Fruit fly (Drosophila melanogaster) whole organism, embryonic: Measurements from ENCODE around the gene mRpS23.
A peak's percentile ranks its signal among the peaks of the same experiment; 100 is the strongest.

Experiments used
- Abd-B ChIP-seq: fragments of 200-800 bp; sonication (Bioruptor generic); optimal IDR thresholded peaks from 2 replicates; lab custom pipeline; 2018; ENCODE audit warnings: missing biosample characterization, mild to moderate bottlenecking, missing genetic modification characterization, moderate library complexity
- CG11398 ChIP-seq: fragments of 200-800 bp; sonication (Bioruptor generic); optimal IDR thresholded peaks from 2 replicates; lab custom pipeline; 2016; ENCODE audit warnings: missing biosample characterization, missing genetic modification characterization
- CG11560 ChIP-seq: fragments of 200-800 bp; sonication (Bioruptor generic); IDR thresholded peaks from 3 replicates; pipeline ENCODE4 v1.3.6; 2022; ENCODE audit warnings: missing biosample characterization, missing genetic modification characterization
- CG12391 ChIP-seq: fragments of 200-800 bp; sonication (Bioruptor generic); optimal IDR thresholded peaks from 3 replicates; lab custom pipeline; 2018; ENCODE audit warnings: missing biosample characterization, mild to moderate bottlenecking, missing genetic modification characterization, moderate library complexity
- CG13287 ChIP-seq: fragments of 200-800 bp; sonication (Bioruptor generic); IDR thresholded peaks from 2 replicates; pipeline ENCODE4 v1.3.6; 2022; ENCODE audit warnings: missing biosample characterization, missing genetic modification characterization; ENCODE audit not compliant: partially characterized antibody
- CG14710 ChIP-seq: fragments of 200-800 bp; sonication (Bioruptor generic); optimal IDR thresholded peaks from 3 replicates; lab custom pipeline; 2019; ENCODE audit warnings: missing biosample characterization, mild to moderate bottlenecking, missing genetic modification characterization, moderate library complexity
- CG1602 ChIP-seq: fragments of 200-800 bp; sonication (Bioruptor generic); optimal IDR thresholded peaks from 3 replicates; lab custom pipeline; 2016; ENCODE audit warnings: missing biosample characterization, missing genetic modification characterization
- CG17802 ChIP-seq: fragments of 200-800 bp; sonication (Bioruptor generic); optimal IDR thresholded peaks from 2 replicates; lab custom pipeline; 2018; ENCODE audit warnings: missing biosample characterization, mild to moderate bottlenecking, missing genetic modification characterization, moderate library complexity
- CG17912 ChIP-seq: fragments of 200-800 bp; sonication (Bioruptor generic); optimal IDR thresholded peaks from 2 replicates; lab custom pipeline; 2018; ENCODE audit warnings: missing biosample characterization, mild to moderate bottlenecking, missing genetic modification characterization
- CG18619 ChIP-seq: fragments of 200-800 bp; sonication (Bioruptor generic); optimal IDR thresholded peaks from 3 replicates; lab custom pipeline; 2017; ENCODE audit warnings: missing biosample characterization, mild to moderate bottlenecking, missing genetic modification characterization
- CG2129 ChIP-seq: fragments of 200-800 bp; sonication (Bioruptor generic); IDR thresholded peaks from 2 replicates; pipeline ENCODE4 v1.3.6; 2022; ENCODE audit warnings: missing biosample characterization, missing genetic modification characterization; ENCODE audit not compliant: partially characterized antibody
- CG30431 ChIP-seq: fragments of 200-800 bp; sonication (Bioruptor generic); optimal IDR thresholded peaks from 2 replicates; lab custom pipeline; 2017; ENCODE audit warnings: missing biosample characterization, missing genetic modification characterization
- CG32532 ChIP-seq: fragments of 200-800 bp; sonication (Bioruptor generic); IDR thresholded peaks from 2 replicates; pipeline ENCODE4 v1.3.6; 2022; ENCODE audit warnings: missing biosample characterization, missing genetic modification characterization
- CG32767 ChIP-seq: fragments of 200-800 bp; sonication (Bioruptor generic); IDR thresholded peaks from 2 replicates; pipeline ENCODE4 v1.3.6; 2022; ENCODE audit warnings: missing biosample characterization, missing genetic modification characterization
- CG34224 ChIP-seq: fragments of 200-800 bp; sonication (Bioruptor generic); IDR thresholded peaks from 3 replicates; pipeline ENCODE4 v1.3.6; 2022; ENCODE audit warnings: missing biosample characterization, missing genetic modification characterization; ENCODE audit not compliant: partially characterized antibody
- CG3847 ChIP-seq: fragments of 200-800 bp; sonication (Bioruptor generic); IDR thresholded peaks from 2 replicates; pipeline ENCODE4 v1.3.6; 2022; ENCODE audit warnings: missing biosample characterization, missing genetic modification characterization
- CG6689 ChIP-seq: fragments of 200-800 bp; sonication (Bioruptor generic); IDR thresholded peaks from 2 replicates; pipeline ENCODE4 v1.3.6; 2022; ENCODE audit warnings: missing biosample characterization, missing genetic modification characterization
- CG8478 ChIP-seq: fragments of >200 bp; optimal IDR thresholded peaks from 2 replicates; lab custom pipeline; 2018
- CG9797 ChIP-seq: fragments of 200-800 bp; sonication (Bioruptor generic); optimal IDR thresholded peaks from 3 replicates; lab custom pipeline; 2018; ENCODE audit warnings: missing biosample characterization, mild to moderate bottlenecking, missing genetic modification characterization
- Dll ChIP-seq: fragments of 200-800 bp; sonication (Bioruptor generic); IDR thresholded peaks from 4 replicates; pipeline ENCODE4 v1.3.6; 2022; ENCODE audit warnings: missing biosample characterization, missing genetic modification characterization; ENCODE audit not compliant: partially characterized antibody
- E2f2 ChIP-seq: fragments of 200-800 bp; sonication (Bioruptor generic); IDR thresholded peaks from 2 replicates; pipeline ENCODE4 v1.3.6; 2022; ENCODE audit warnings: missing biosample characterization, missing genetic modification characterization
- Elba2 ChIP-seq: fragments of 200-800 bp; sonication (Bioruptor generic); optimal IDR thresholded peaks from 3 replicates; lab custom pipeline; 2016; ENCODE audit warnings: missing biosample characterization, missing genetic modification characterization
- MESR4 ChIP-seq: fragments of 200-800 bp; sonication (Bioruptor generic); optimal IDR thresholded peaks from 2 replicates; lab custom pipeline; 2018; ENCODE audit warnings: missing biosample characterization, mild to moderate bottlenecking, missing genetic modification characterization, moderate library complexity
- Myb ChIP-seq: fragments of 200-800 bp; sonication (Bioruptor generic); optimal IDR thresholded peaks from 2 replicates; lab custom pipeline; 2016; ENCODE audit warnings: missing biosample characterization, missing genetic modification characterization
- Nf-YB ChIP-seq: fragments of 200-800 bp; sonication (Bioruptor generic); optimal IDR thresholded peaks from 3 replicates; lab custom pipeline; 2019; ENCODE audit warnings: missing biosample characterization, mild to moderate bottlenecking, missing genetic modification characterization, moderate library complexity
- Oaz ChIP-seq: fragments of 200-800 bp; sonication (Bioruptor generic); IDR thresholded peaks from 2 replicates; pipeline ENCODE4 v1.3.6; 2022; ENCODE audit warnings: missing biosample characterization, missing genetic modification characterization
- PHDP ChIP-seq: fragments of 200-800 bp; sonication (Bioruptor generic); optimal IDR thresholded peaks from 3 replicates; lab custom pipeline; 2018; ENCODE audit warnings: missing biosample characterization, mild to moderate bottlenecking, missing genetic modification characterization, moderate library complexity
- Pdp1 ChIP-seq, 2 experiments: fragments of 200-800 bp; sonication (Bioruptor generic); optimal IDR thresholded peaks; 3 replicates each; lab custom pipeline; 2016; ENCODE audit warnings: missing biosample characterization in 2 of 2, missing genetic modification characterization in 2 of 2, mild to moderate bottlenecking in 1 of 2, moderate library complexity in 1 of 2
- Scr ChIP-seq: fragments of 200-800 bp; sonication (Bioruptor generic); IDR thresholded peaks from 2 replicates; pipeline ENCODE4 v1.3.6; 2022; ENCODE audit warnings: missing biosample characterization, missing genetic modification characterization; ENCODE audit not compliant: partially characterized antibody
- Sin3A ChIP-seq: fragments of >200 bp; optimal IDR thresholded peaks from 2 replicates; lab custom pipeline; 2018
- Sry-δ ChIP-seq: fragments of 200-800 bp; sonication (Bioruptor generic); optimal IDR thresholded peaks from 2 replicates; lab custom pipeline; 2016; ENCODE audit warnings: missing biosample characterization, missing genetic modification characterization
- al ChIP-seq: fragments of 200-800 bp; sonication (Bioruptor generic); IDR thresholded peaks from 2 replicates; pipeline ENCODE4 v1.3.6; 2022; ENCODE audit warnings: missing biosample characterization, missing genetic modification characterization
- amos ChIP-seq: fragments of 200-800 bp; sonication (Bioruptor generic); IDR thresholded peaks from 2 replicates; pipeline ENCODE4 v1.3.6; 2022; ENCODE audit warnings: missing biosample characterization, missing genetic modification characterization; ENCODE audit not compliant: partially characterized antibody
- chif ChIP-seq, 2 experiments: fragments of 200-800 bp; sonication (Bioruptor generic); optimal IDR thresholded peaks; 3 replicates each; lab custom pipeline; 2016; ENCODE audit warnings: missing biosample characterization in 2 of 2, missing genetic modification characterization in 2 of 2
- crol ChIP-seq: fragments of 200-800 bp; sonication (Bioruptor generic); IDR thresholded peaks from 2 replicates; pipeline ENCODE4 v1.3.6; 2022; ENCODE audit warnings: missing biosample characterization, missing genetic modification characterization
- exex ChIP-seq: fragments of 200-800 bp; sonication (Bioruptor generic); optimal IDR thresholded peaks from 4 replicates; lab custom pipeline; 2018; ENCODE audit warnings: missing biosample characterization, mild to moderate bottlenecking, missing genetic modification characterization, moderate library complexity
- hkb ChIP-seq, 2 experiments: fragments of 200-800 bp in 1 of 2; fragments of >200 bp in 1 of 2; sonication (Bioruptor generic) in 1 of 2; IDR thresholded peaks in 1 of 2; optimal IDR thresholded peaks in 1 of 2; 2 replicates each; pipeline versions ENCODE4 v1.3.6 to Lab custom; 2017 to 2022; ENCODE audit warnings: missing biosample characterization in 1 of 2, missing genetic modification characterization in 1 of 2
- knrl ChIP-seq: fragments of 200-800 bp; sonication (Bioruptor generic); IDR thresholded peaks from 3 replicates; pipeline ENCODE4 v1.3.6; 2022; ENCODE audit warnings: missing biosample characterization, missing genetic modification characterization; ENCODE audit not compliant: partially characterized antibody
- nmo ChIP-seq: fragments of 200-800 bp; sonication (Bioruptor generic); optimal IDR thresholded peaks from 2 replicates; lab custom pipeline; 2018; ENCODE audit warnings: missing biosample characterization, mild to moderate bottlenecking, missing genetic modification characterization, moderate library complexity
- onecut ChIP-seq: fragments of 200-800 bp; sonication (Bioruptor generic); IDR thresholded peaks from 2 replicates; pipeline ENCODE4 v1.3.6; 2022; ENCODE audit warnings: missing biosample characterization, missing genetic modification characterization
- phol ChIP-seq: fragments of 200-800 bp; sonication (Bioruptor generic); optimal IDR thresholded peaks from 3 replicates; lab custom pipeline; 2018; ENCODE audit warnings: missing biosample characterization, mild to moderate bottlenecking, missing genetic modification characterization, moderate library complexity
- schlank ChIP-seq: fragments of 200-800 bp; sonication (Bioruptor generic); optimal IDR thresholded peaks from 2 replicates; lab custom pipeline; 2018; ENCODE audit warnings: missing biosample characterization, mild to moderate bottlenecking, missing genetic modification characterization
- scrt ChIP-seq: fragments of 200-800 bp; sonication (Bioruptor generic); optimal IDR thresholded peaks from 2 replicates; lab custom pipeline; 2018; ENCODE audit warnings: missing biosample characterization, mild to moderate bottlenecking, missing genetic modification characterization, moderate library complexity
- sim ChIP-seq: fragments of 200-800 bp; sonication (Bioruptor generic); IDR thresholded peaks from 2 replicates; pipeline ENCODE4 v1.3.6; 2022; ENCODE audit warnings: missing biosample characterization, missing genetic modification characterization
- trem ChIP-seq: fragments of 200-800 bp; optimal IDR thresholded peaks from 3 replicates; lab custom pipeline; 2019; ENCODE audit warnings: missing biosample characterization, mild to moderate bottlenecking, missing genetic modification characterization, moderate library complexity

mRpS23 gene

DNA sequence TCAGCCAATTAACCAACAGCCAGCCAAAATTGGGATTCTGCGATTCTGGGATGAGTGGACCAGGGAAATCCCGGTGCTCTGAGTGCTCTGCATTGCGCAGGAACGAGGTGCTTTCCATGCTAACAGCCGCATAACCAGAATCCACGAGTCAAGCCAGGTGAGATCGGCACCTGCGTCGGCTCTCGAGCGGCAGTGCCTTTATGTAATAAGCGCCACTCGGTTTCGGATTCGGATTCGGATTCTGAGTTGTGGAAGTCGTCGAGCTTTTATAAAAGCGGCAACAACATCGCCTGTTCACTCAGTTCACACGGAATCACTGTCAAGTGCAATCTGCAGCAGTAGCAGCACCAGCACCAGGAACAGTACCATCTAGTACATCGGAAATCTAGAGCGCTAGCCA is 13.9 kb downstream of the mRpS23 start, which contains the start of gene b:
TSS of gene b (plus strand) at position 301 of the 400 bp plus-strand sequence.
- TF ChIP-seq onecut (GFP tag; lab: Robert Waterston, UW) (no peak), PHDP (tag; lab: Kevin White, UChicago) (no peak), CG2129 (no peak), CG30431 (GFP tag; lab: Kevin White, UChicago) (no peak), schlank (tag; lab: Kevin White, UChicago) (no peak), CG18619 (no peak), scrt (GFP tag; lab: Kevin White, UChicago) (no peak), Sin3A (lab: Kevin White, UChicago) (no peak), sim (GFP tag; lab: Robert Waterston, UW) (no peak)

dm6 chr2L:13820176-13820575 is 14.7 kb downstream of the mRpS23 start:
- 0 out of 2 replicates have a peak, but pooled peaks have one; percentile 20 for TF ChIP-seq crol (GFP tag; lab: Robert Waterston, UW)
- no peak for TF ChIP-seq Oaz (GFP tag; lab: Robert Waterston, UW)
- TF ChIP-seq Nf-YB (GFP tag; lab: Kevin White, UChicago), result no peak
- no peak for TF ChIP-seq CG6689 (GFP tag; lab: Robert Waterston, UW)
- no peak for TF ChIP-seq CG11398 (GFP tag; lab: Kevin White, UChicago)

DNA sequence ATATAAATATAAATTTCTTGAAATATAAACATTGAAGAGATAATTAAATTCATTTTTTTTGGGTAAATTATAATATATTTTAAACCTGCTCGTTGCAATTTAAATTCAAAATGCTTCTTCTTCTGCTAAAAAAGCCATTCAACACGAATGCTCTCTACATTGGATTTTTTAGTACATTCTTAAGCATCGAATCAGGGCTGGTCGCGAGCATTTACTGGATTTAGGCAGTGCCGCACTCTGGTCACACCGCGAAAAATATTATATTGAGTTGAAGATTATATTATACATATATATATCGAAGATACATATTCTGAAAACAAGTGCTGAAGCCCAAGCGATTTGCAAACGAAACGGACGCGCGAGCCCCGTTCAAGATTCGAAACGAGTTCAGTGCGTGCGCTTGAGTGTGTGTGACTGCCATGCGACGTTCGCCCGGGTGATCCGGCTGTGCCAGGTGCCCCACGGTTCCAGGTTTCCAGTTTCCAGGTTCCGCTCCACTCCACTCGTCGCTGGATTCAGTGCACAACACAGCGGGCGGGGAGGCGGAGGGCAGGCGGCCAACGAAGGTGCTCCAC is 21.2 kb downstream of the mRpS23 start, which contains the start of gene Sos:
TSS of gene Sos (plus strand) at position 213 of the 575 bp plus-strand sequence.
- TF ChIP-seq phol (tag; lab: Kevin White, UChicago) (peak; percentile 46), CG32767 (0 out of 2 replicates have a peak, but pooled peaks have one; percentile 14), CG13287 (peak; percentile 53), CG17912 (peak; percentile 53), CG17802 (tag; lab: Kevin White, UChicago) (no peak), CG8478 (lab: Kevin White, UChicago) (no peak), Scr (peak; percentile 27; the same call in 1 of the 2 replicates), hkb (optimal IDR thresholded peaks at IDR 0.05; lab: Kevin White, UChicago) (no peak), hkb (GFP tag; IDR thresholded peaks at IDR 0.05; lab: Robert Waterston, UW) (no peak), Elba2 (GFP tag; lab: Kevin White, UChicago) (peak; percentile 33), chif (GFP tag; optimal IDR thresholded peaks at IDR 0.05; lab: Kevin White, UChicago) (no peak), CG14710 (tag; lab: Kevin White, UChicago) (peak; percentile 60), exex (tag; lab: Kevin White, UChicago) (no peak), al (GFP tag; lab: Robert Waterston, UW) (no peak), Pdp1 (GFP tag; optimal IDR thresholded peaks at IDR 0.05; lab: Kevin White, UChicago) (peak in 1 of 2 experiments; percentile 17), MESR4 (GFP tag; lab: Kevin White, UChicago) (peak; percentile 88), CG12391 (tag; lab: Kevin White, UChicago) (no peak), CG32532 (GFP tag; lab: Robert Waterston, UW) (0 out of 2 replicates have a peak, but pooled peaks have one; percentile 9), CG3847 (GFP tag; lab: Robert Waterston, UW) (peak; percentile 45; the same call in 1 of the 2 replicates), nmo (peak; percentile 55), CG34224 (GFP tag; lab: Robert Waterston, UW) (0 out of 3 replicates have a peak, but pooled peaks have one; percentile 30), Sry-δ (GFP tag; lab: Kevin White, UChicago) (peak; percentile 32), trem (tag; lab: Kevin White, UChicago) (peak; percentile 73), CG11560 (tag; lab: Robert Waterston, UW) (peak; percentile 76; the same call in 2 of the 3 replicates), knrl (GFP tag; lab: Robert Waterston, UW) (peak; percentile 22; the same call in 1 of the 3 replicates), Dll (GFP tag; lab: Robert Waterston, UW) (0 out of 4 replicates have a peak, but pooled peaks have one; percentile 12), Myb (peak; percentile 95), CG1602 (GFP tag; lab: Kevin White, UChicago) (no peak), CG9797 (GFP tag; lab: Kevin White, UChicago) (peak; percentile 95), amos (GFP tag; lab: Robert Waterston, UW) (peak; percentile 17; the same call in 1 of the 2 replicates), E2f2 (GFP tag; lab: Robert Waterston, UW) (peak; percentile 92), Abd-B (GFP tag; lab: Kevin White, UChicago) (peak; percentile 10)
